Fruit fly (Drosophila melanogaster) whole organism, adult: ENCODE data around the gene CG1273.

ENCODE experiments used
- Crg-1 ChIP-seq: fragments of 200-800 bp; sonication (Bioruptor generic); optimal IDR thresholded peaks from 2 replicates; lab custom pipeline; 2016; ENCODE audit warnings: missing biosample characterization, missing genetic modification characterization
- kay ChIP-seq: fragments of 200-800 bp; sonication (Bioruptor generic); peaks from one replicate; lab custom pipeline; 2016; ENCODE audit warnings: missing biosample characterization, missing genetic modification characterization, borderline replicate concordance
- ovo ChIP-seq: fragments of 200-800 bp; sonication (Bioruptor generic); optimal IDR thresholded peaks from 2 replicates; lab custom pipeline; 2016; ENCODE audit warnings: missing biosample characterization, missing genetic modification characterization
- pad ChIP-seq: fragments of 200-800 bp; sonication (Bioruptor generic); optimal IDR thresholded peaks from 3 replicates; lab custom pipeline; 2017; ENCODE audit warnings: missing biosample characterization, missing genetic modification characterization, mild to moderate bottlenecking, moderate library complexity, missing genetic modification reagents

DNA sequence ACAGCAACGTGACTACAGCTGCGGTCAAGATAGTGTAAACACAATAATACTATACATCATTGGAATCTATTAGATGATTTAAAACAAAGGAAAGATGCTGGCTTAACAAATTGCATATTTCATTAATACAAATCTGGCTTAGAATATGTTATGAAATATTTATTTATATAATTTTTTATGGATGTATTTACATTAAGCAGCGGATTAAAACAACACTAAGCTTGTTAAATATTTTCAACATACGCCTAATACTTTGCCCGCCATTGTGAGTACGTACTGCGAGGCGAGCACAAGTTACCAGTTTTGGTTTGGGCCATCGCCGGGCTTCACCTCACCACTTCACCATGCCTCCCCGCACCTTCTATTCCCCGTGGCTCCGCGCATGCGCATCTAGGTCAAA is 6.4 kb downstream of the CG1273 start:
- TF ChIP-seq Crg-1 (no peak), ovo (GFP tag; lab: Kevin White, UChicago) (no peak), pad (GFP tag; lab: Kevin White, UChicago) (no peak), kay (GFP tag; lab: Kevin White, UChicago) (no peak)
